Worm (Caenorhabditis elegans): ENCODE measurements around the gene T10B10.4.

Gene T10B10.4

ce11 chrX:15241169-15241568 is 51.2 kb downstream of the T10B10.4 start:
- no peak for TF ChIP-seq F57C9.4 (tag; optimal IDR thresholded peaks at IDR 0.05)
- TF ChIP-seq egl-18 (GFP tag; IDR thresholded peaks at IDR 0.05) = no peak
- no peak for TF ChIP-seq tbx-9 (tag; optimal IDR thresholded peaks at IDR 0.05; ENCODE audit: borderline replicate concordance)
- 0 out of 2 replicates have a peak, but pooled peaks have one; percentile 18 for TF ChIP-seq rcor-1 (GFP tag; IDR thresholded peaks at IDR 0.05)
- TF ChIP-seq mel-28 (tag; optimal IDR thresholded peaks at IDR 0.05; ENCODE audit: borderline replicate concordance) = no peak
- TF ChIP-seq aptf-2 (GFP tag; conservative IDR thresholded peaks at IDR 0.05) = no peak
- peak; percentile 39 for TF ChIP-seq lin-54 (GFP tag; optimal IDR thresholded peaks at IDR 0.05)
- TF ChIP-seq ZK185.1 (tag; optimal IDR thresholded peaks at IDR 0.05; ENCODE audit: poor library complexity, severe bottlenecking) = peak; percentile 25
- TF ChIP-seq lin-26 (GFP tag; IDR thresholded peaks at IDR 0.05) = peak; percentile 86
- no peak for TF ChIP-seq F37B4.10 (GFP tag; IDR thresholded peaks at IDR 0.05)
- no peak for TF ChIP-seq F23B12.7 (tag; optimal IDR thresholded peaks at IDR 0.05; ENCODE audit: insufficient read depth)
- TF ChIP-seq let-607 (tag; optimal IDR thresholded peaks at IDR 0.05) = no peak
- TF ChIP-seq him-1 (tag; optimal IDR thresholded peaks at IDR 0.05) = peak; percentile 65
- peak; percentile 51 for TF ChIP-seq snpc-1.3 (tag; optimal IDR thresholded peaks at IDR 0.05; ENCODE audit: insufficient read depth)
- TF ChIP-seq chd-7 (tag; optimal IDR thresholded peaks at IDR 0.05) = no peak
- TF ChIP-seq nhr-179 (tag; optimal IDR thresholded peaks at IDR 0.05) = no peak
- peak; percentile 82 for TF ChIP-seq die-1 (tag; optimal IDR thresholded peaks at IDR 0.05)
- no peak for TF ChIP-seq efl-1 (GFP tag; optimal IDR thresholded peaks at IDR 0.05)
- TF ChIP-seq ztf-18 (tag; optimal IDR thresholded peaks at IDR 0.05) = peak; percentile 37
- TF ChIP-seq rec-8 (tag; optimal IDR thresholded peaks at IDR 0.05) = no peak
- no peak for TF ChIP-seq xnd-1 (tag; optimal IDR thresholded peaks at IDR 0.05)
- TF ChIP-seq D2030.7 (GFP tag; IDR thresholded peaks at IDR 0.05) = peak; percentile 34; the same call in 1 of the 2 replicates
- peak; percentile 86 for TF ChIP-seq tbp1 (GFP tag; optimal IDR thresholded peaks at IDR 0.05)
- TF ChIP-seq hmg-1.2 (GFP tag; IDR thresholded peaks at IDR 0.05) = peak; percentile 47
- TF ChIP-seq F22D6.2 (tag; optimal IDR thresholded peaks at IDR 0.05) = no peak
- no peak for TF ChIP-seq F55B11.4 (tag; optimal IDR thresholded peaks at IDR 0.05; ENCODE audit: borderline replicate concordance, insufficient read depth)
- TF ChIP-seq bed-1 (GFP tag; IDR thresholded peaks at IDR 0.05) = no peak
- no peak for TF ChIP-seq attf-6 (GFP tag; IDR thresholded peaks at IDR 0.05)
- TF ChIP-seq mxl-1 (tag; optimal IDR thresholded peaks at IDR 0.05) = no peak
- no peak for TF ChIP-seq ceh-27 (GFP tag; optimal IDR thresholded peaks at IDR 0.05)
- no peak for TF ChIP-seq lsy-27 (tag; optimal IDR thresholded peaks at IDR 0.05; ENCODE audit: borderline replicate concordance, insufficient read depth)
- no peak for TF ChIP-seq ama-1 (optimal IDR thresholded peaks at IDR 0.05)
- TF ChIP-seq ama-1 (GFP tag; optimal IDR thresholded peaks at IDR 0.05) = peak in 1 of 2 experiments; percentile 25
- no peak for TF ChIP-seq ekl-4 (GFP tag; IDR thresholded peaks at IDR 0.05)
- TF ChIP-seq pbrm-1 (GFP tag; IDR thresholded peaks at IDR 0.05) = peak; percentile 56; the same call in 1 of the 2 replicates
- TF ChIP-seq egrh-3 (GFP tag; IDR thresholded peaks at IDR 0.05) = no peak
- no peak for TF ChIP-seq sptf-2 (GFP tag; optimal IDR thresholded peaks at IDR 0.05)
- TF ChIP-seq hsf-1 (GFP tag; IDR thresholded peaks at IDR 0.05) = no peak
- no peak for TF ChIP-seq madf-3 (GFP tag; IDR thresholded peaks at IDR 0.05)
- TF ChIP-seq Y53F4B.3 (GFP tag; IDR thresholded peaks at IDR 0.05) = no peak
- TF ChIP-seq unc-62 (GFP tag; optimal IDR thresholded peaks at IDR 0.05) = no peak
- peak; percentile 61 for TF ChIP-seq dox-1 (GFP tag; IDR thresholded peaks at IDR 0.05)
- TF ChIP-seq ztf-3 (GFP tag; optimal IDR thresholded peaks at IDR 0.05) = no peak
- no peak for TF ChIP-seq F39B2.1 (GFP tag; IDR thresholded peaks at IDR 0.05)
- peak; percentile 66 for TF ChIP-seq rpc-1 (optimal IDR thresholded peaks at IDR 0.05)
- peak; percentile 87 for TF ChIP-seq rpc-1 (tag; optimal IDR thresholded peaks at IDR 0.05)
- 0 out of 2 replicates have a peak, but pooled peaks have one; percentile 57 for TF ChIP-seq ztf-25 (GFP tag; IDR thresholded peaks at IDR 0.05)
- peak; percentile 66 for TF ChIP-seq B0261.1 (tag; optimal IDR thresholded peaks at IDR 0.05)
- no peak for TF ChIP-seq T26A5.8 (tag; optimal IDR thresholded peaks at IDR 0.05)

Data from whole organism, young adult.